Worm (Caenorhabditis elegans) whole organism, late embryonic: ENCODE results near the gene C17G10.1.

ENCODE experiments used
- C08G9.2 ChIP-seq: sonication (generic microtip); optimal IDR thresholded peaks from 2 replicates; lab custom pipeline; 2016; ENCODE audit warnings: mild to moderate bottlenecking, missing genetic modification characterization, moderate library complexity, missing compliant biosample characterization
- F13H6.1 ChIP-seq: sonication (generic microtip); optimal IDR thresholded peaks from 2 replicates; lab custom pipeline; 2016; ENCODE audit warnings: missing genetic modification characterization, missing compliant biosample characterization
- K09A11.1 ChIP-seq: sonication (generic microtip); optimal IDR thresholded peaks from 2 replicates; lab custom pipeline; 2017; ENCODE audit warnings: antibody characterized with exemption, mild to moderate bottlenecking, missing genetic modification characterization, missing compliant biosample characterization; ENCODE audit not compliant: insufficient read depth
- T23F11.4 ChIP-seq: fragments of 200-800 bp; sonication (Bioruptor generic); optimal IDR thresholded peaks from 2 replicates; lab custom pipeline; 2018; ENCODE audit warnings: mild to moderate bottlenecking, missing genetic modification characterization, missing compliant biosample characterization
- Y22D7AL.16 ChIP-seq: sonication (generic microtip); optimal IDR thresholded peaks from 2 replicates; lab custom pipeline; 2016; ENCODE audit warnings: missing genetic modification characterization, missing compliant biosample characterization
- ahr-1 ChIP-seq: sonication (generic microtip); optimal IDR thresholded peaks from 2 replicates; lab custom pipeline; 2016; ENCODE audit warnings: missing genetic modification characterization, missing compliant biosample characterization
- ama-1 ChIP-seq: fragments of 150-350 bp; optimal IDR thresholded peaks from 2 replicates; lab custom pipeline; 2014
- ceh-14 ChIP-seq: sonication (generic microtip); optimal IDR thresholded peaks from 2 replicates; lab custom pipeline; 2016; ENCODE audit warnings: missing genotype, missing genetic modification characterization, missing compliant biosample characterization
- ceh-18 ChIP-seq: sonication (generic microtip); optimal IDR thresholded peaks from 2 replicates; lab custom pipeline; 2016; ENCODE audit warnings: missing genetic modification characterization, missing compliant biosample characterization
- ceh-22 ChIP-seq: sonication (generic microtip); optimal IDR thresholded peaks from 2 replicates; lab custom pipeline; 2017; ENCODE audit warnings: missing biosample characterization, missing genetic modification characterization
- ceh-24 ChIP-seq: sonication (generic microtip); optimal IDR thresholded peaks from 2 replicates; lab custom pipeline; 2016; ENCODE audit warnings: mild to moderate bottlenecking, missing genetic modification characterization, missing compliant biosample characterization
- ceh-31 ChIP-seq: sonication (generic microtip); optimal IDR thresholded peaks from 2 replicates; lab custom pipeline; 2016; ENCODE audit warnings: missing genetic modification characterization, missing compliant biosample characterization
- ceh-34 ChIP-seq: sonication (generic microtip); optimal IDR thresholded peaks from 2 replicates; lab custom pipeline; 2016; ENCODE audit warnings: mild to moderate bottlenecking, missing genetic modification characterization, missing compliant biosample characterization
- ceh-45 ChIP-seq: fragments of 200-800 bp; sonication (Bioruptor generic); IDR thresholded peaks from 2 replicates; pipeline ENCODE4 v1.3.6; 2022; ENCODE audit warnings: missing genetic modification reagents, missing genetic modification characterization, missing compliant biosample characterization
- ceh-6 ChIP-seq: fragments of 200-800 bp; sonication (Bioruptor generic); optimal IDR thresholded peaks from 2 replicates; lab custom pipeline; 2018; ENCODE audit warnings: mild to moderate bottlenecking, missing genetic modification characterization, missing compliant biosample characterization
- dve-1 ChIP-seq: sonication (generic microtip); optimal IDR thresholded peaks from 2 replicates; lab custom pipeline; 2017; ENCODE audit warnings: antibody characterized with exemption, mild to moderate bottlenecking, missing genetic modification characterization, missing compliant biosample characterization
- elt-2 ChIP-seq: sonication (generic microtip); optimal IDR thresholded peaks from 2 replicates; lab custom pipeline; 2016; ENCODE audit warnings: missing genetic modification reagents, missing genetic modification characterization, missing compliant biosample characterization
- ets-4 ChIP-seq: sonication (generic microtip); optimal IDR thresholded peaks from 2 replicates; lab custom pipeline; 2016; ENCODE audit warnings: missing genetic modification characterization, missing compliant biosample characterization
- fax-1 ChIP-seq: sonication (generic microtip); optimal IDR thresholded peaks from 2 replicates; lab custom pipeline; 2016; ENCODE audit warnings: missing genotype, missing genetic modification characterization, missing compliant biosample characterization
- gmeb-2 ChIP-seq: sonication (generic microtip); optimal IDR thresholded peaks from 2 replicates; lab custom pipeline; 2016; ENCODE audit warnings: missing genetic modification characterization, inconsistent platforms, missing compliant biosample characterization
- hlh-6 ChIP-seq: sonication (generic microtip); optimal IDR thresholded peaks from 2 replicates; lab custom pipeline; 2016; ENCODE audit warnings: missing genotype, missing genetic modification characterization, missing compliant biosample characterization
- hlh-8 ChIP-seq: sonication (generic microtip); optimal IDR thresholded peaks from 2 replicates; lab custom pipeline; 2016; ENCODE audit warnings: missing genotype, missing genetic modification characterization, missing compliant biosample characterization
- lin-11 ChIP-seq: fragments of 200-800 bp; sonication (Bioruptor generic); optimal IDR thresholded peaks from 2 replicates; lab custom pipeline; 2018; ENCODE audit warnings: mild to moderate bottlenecking, missing genetic modification characterization, missing compliant biosample characterization
- nfya-1 ChIP-seq: sonication (generic microtip); optimal IDR thresholded peaks from 2 replicates; lab custom pipeline; 2017; ENCODE audit warnings: missing genetic modification characterization, mild to moderate bottlenecking, missing compliant biosample characterization, antibody characterized with exemption, moderate library complexity
- pat-9 ChIP-seq: fragments of 200-800 bp; sonication (Bioruptor generic); optimal IDR thresholded peaks from 2 replicates; lab custom pipeline; 2018; ENCODE audit warnings: mild to moderate bottlenecking, missing genetic modification characterization, moderate library complexity, missing compliant biosample characterization
- pax-1 ChIP-seq: fragments of 150-350 bp; optimal IDR thresholded peaks from 2 replicates; lab custom pipeline; 2014; ENCODE audit warnings: missing biosample characterization, missing genetic modification characterization
- pha-2 ChIP-seq: sonication (generic microtip); optimal IDR thresholded peaks from 2 replicates; lab custom pipeline; 2017; ENCODE audit warnings: mild to moderate bottlenecking, missing genetic modification characterization, missing compliant biosample characterization
- ref-2 ChIP-seq: sonication (generic microtip); optimal IDR thresholded peaks from 2 replicates; lab custom pipeline; 2016; ENCODE audit warnings: missing genetic modification characterization, missing compliant biosample characterization
- rnt-1 ChIP-seq: sonication (generic microtip); optimal IDR thresholded peaks from 2 replicates; lab custom pipeline; 2016; ENCODE audit warnings: missing genetic modification characterization, missing compliant biosample characterization
- tbx-2 ChIP-seq: sonication (generic microtip); optimal IDR thresholded peaks from 2 replicates; lab custom pipeline; 2016; ENCODE audit warnings: missing genetic modification characterization, missing compliant biosample characterization
- tbx-7 ChIP-seq: sonication (generic microtip); optimal IDR thresholded peaks from 2 replicates; lab custom pipeline; 2016; ENCODE audit warnings: missing genotype, missing genetic modification characterization, missing compliant biosample characterization
- unc-3 ChIP-seq, 2 experiments: fragments of 200-800 bp in 1 of 2; sonication (Bioruptor generic) in 1 of 2; sonication (generic microtip) in 1 of 2; conservative IDR thresholded peaks in 1 of 2; optimal IDR thresholded peaks in 1 of 2; 2 replicates each; pipeline versions ENCODE4 v1.3.6 to Lab custom; 2016 to 2022; ENCODE audit warnings: missing compliant biosample characterization in 2 of 2, missing genetic modification characterization in 2 of 2, missing genetic modification reagents in 1 of 2
- unc-55 ChIP-seq: sonication (generic microtip); optimal IDR thresholded peaks from 2 replicates; lab custom pipeline; 2017; ENCODE audit warnings: missing biosample characterization, missing genetic modification reagents, missing genetic modification characterization
- unc-86 ChIP-seq: sonication (generic microtip); optimal IDR thresholded peaks from 2 replicates; lab custom pipeline; 2016; ENCODE audit warnings: missing genetic modification characterization, missing compliant biosample characterization
- zip-5 ChIP-seq: sonication (generic microtip); optimal IDR thresholded peaks from 2 replicates; lab custom pipeline; 2016; ENCODE audit warnings: missing genetic modification characterization, missing compliant biosample characterization
- ztf-16 ChIP-seq: sonication (generic microtip); optimal IDR thresholded peaks from 2 replicates; lab custom pipeline; 2017; ENCODE audit warnings: missing genetic modification characterization, missing compliant biosample characterization

The C17G10.1 gene

ce11 chrII:5557134-5557533, 39.2 kb upstream of the C17G10.1 start:
- TF ChIP-seq ceh-14 (tag; lab: Kevin White, UChicago) (no peak), elt-2 (tag; lab: Kevin White, UChicago) (peak; percentile 31)

- TF ChIP-seq hlh-8 (no peak), ztf-16 (tag; lab: Kevin White, UChicago) (no peak), pax-1 (tag; lab: Kevin White, UChicago) (no peak), tbx-7 (no peak), elt-2 (tag; lab: Kevin White, UChicago) (peak; percentile 88)
Observed at ce11 chrII:5561392-5561791, 35.0 kb upstream of the C17G10.1 start, which contains the start of gene C17C3.3. Gene C17C3.3, plus strand, starts transcription at chrII:5561737.

- TF ChIP-seq F13H6.1 (tag; lab: Kevin White, UChicago) (no peak), unc-86 (tag; lab: Kevin White, UChicago) (no peak)
Observed at ce11 chrII:5565082-5565623, 31.2 kb upstream of the C17G10.1 start.

- TF ChIP-seq zip-5 (tag; lab: Kevin White, UChicago) (no peak), fax-1 (tag; lab: Kevin White, UChicago) (no peak), ceh-45 (GFP tag; lab: Robert Waterston, UW) (no peak), rnt-1 (tag; lab: Kevin White, UChicago) (no peak), tbx-2 (tag; lab: Kevin White, UChicago) (no peak), ahr-1 (tag; lab: Kevin White, UChicago) (no peak), unc-55 (GFP tag; lab: Kevin White, UChicago) (no peak), ama-1 (no peak), gmeb-2 (tag; lab: Kevin White, UChicago) (no peak), pax-1 (tag; lab: Kevin White, UChicago) (no peak), lin-11 (tag; lab: Kevin White, UChicago) (no peak), Y22D7AL.16 (tag; lab: Kevin White, UChicago) (no peak), hlh-6 (tag; lab: Kevin White, UChicago) (no peak), ceh-18 (no peak), pha-2 (no peak), tbx-7 (no peak), C08G9.2 (tag; lab: Kevin White, UChicago) (no peak), unc-3 (GFP tag; conservative IDR thresholded peaks at IDR 0.05; lab: Robert Waterston, UW) (no peak), unc-3 (tag; optimal IDR thresholded peaks at IDR 0.05; lab: Kevin White, UChicago) (no peak)
Observed at ce11 chrII:5570272-5570671, 26.1 kb upstream of the C17G10.1 start, which contains the start of the genes C17C3.1 and C17C3.15. Gene C17C3.1, plus strand, starts transcription at chrII:5570572. Gene C17C3.15, plus strand, starts transcription at chrII:5570654.

ce11 chrII:5572082-5572746, 24.1 kb upstream of the C17G10.1 start:
- TF ChIP-seq ahr-1 (tag; lab: Kevin White, UChicago) (no peak), hlh-6 (tag; lab: Kevin White, UChicago) (no peak), pax-1 (tag; lab: Kevin White, UChicago) (no peak), ets-4 (tag; lab: Kevin White, UChicago) (no peak), K09A11.1 (tag; lab: Kevin White, UChicago) (no peak)

ce11 chrII:5574925-5575324, 21.4 kb upstream of the C17G10.1 start:
- no peak for TF ChIP-seq ceh-18
- TF ChIP-seq dve-1: no peak
- no peak for TF ChIP-seq hlh-8
- TF ChIP-seq ceh-22 (tag; lab: Kevin White, UChicago): no peak
- no peak for TF ChIP-seq ceh-6 (GFP tag; lab: Kevin White, UChicago)
- no peak for TF ChIP-seq pat-9 (tag; lab: Kevin White, UChicago)
- TF ChIP-seq ceh-34: no peak
- TF ChIP-seq pax-1 (tag; lab: Kevin White, UChicago): no peak
- TF ChIP-seq hlh-6 (tag; lab: Kevin White, UChicago): no peak
- TF ChIP-seq T23F11.4: no peak
- no peak for TF ChIP-seq ama-1
- TF ChIP-seq ets-4 (tag; lab: Kevin White, UChicago): no peak
- no peak for TF ChIP-seq ref-2 (tag; lab: Kevin White, UChicago)
- no peak for TF ChIP-seq ztf-16 (tag; lab: Kevin White, UChicago)
- TF ChIP-seq ceh-24: no peak
- no peak for TF ChIP-seq ahr-1 (tag; lab: Kevin White, UChicago)
- TF ChIP-seq ceh-31 (tag; lab: Kevin White, UChicago): no peak
- no peak for TF ChIP-seq nfya-1 (tag; lab: Kevin White, UChicago)
- TF ChIP-seq tbx-7: no peak
